Worm (Caenorhabditis elegans) whole organism, L1 larva: Measurements from ENCODE around the gene str-140.

ENCODE experiments used
- C16A3.4 ChIP-seq: fragments of 150-350 bp; optimal IDR thresholded peaks from 2 replicates; lab custom pipeline; 2014; ENCODE audit warnings: missing biosample characterization, missing genetic modification characterization
- aha-1 ChIP-seq: fragments of 150-350 bp; optimal IDR thresholded peaks from 2 replicates; lab custom pipeline; 2014; ENCODE audit warnings: missing biosample characterization, missing genetic modification characterization
- blmp-1 ChIP-seq: fragments of 150-350 bp; optimal IDR thresholded peaks from 2 replicates; lab custom pipeline; 2014; ENCODE audit warnings: missing biosample characterization, missing genetic modification characterization
- fkh-10 ChIP-seq: sonication (generic microtip); optimal IDR thresholded peaks from 2 replicates; lab custom pipeline; 2017; ENCODE audit warnings: missing biosample characterization, missing genetic modification reagents, missing genetic modification characterization
- lin-15B ChIP-seq: fragments of 150-350 bp; sonication (generic microtip); optimal IDR thresholded peaks from 3 replicates; lab custom pipeline; 2014; ENCODE audit warnings: missing biosample characterization, missing genetic modification characterization
- lin-35 ChIP-seq, 2 experiments: fragments of 150-350 bp; optimal IDR thresholded peaks; 2 replicates each; lab custom pipeline; 2014; ENCODE audit warnings: missing biosample characterization in 2 of 2, missing genetic modification characterization in 2 of 2, missing genetic modification reagents in 2 of 2
- nhr-76 ChIP-seq: sonication (generic microtip); optimal IDR thresholded peaks from 2 replicates; lab custom pipeline; 2017; ENCODE audit warnings: missing biosample characterization, missing genetic modification characterization
- skn-1 ChIP-seq: fragments of 150-350 bp; optimal IDR thresholded peaks from 2 replicates; lab custom pipeline; 2014; ENCODE audit warnings: missing biosample characterization, missing genetic modification characterization
- snpc-4 ChIP-seq: fragments of 150-350 bp; optimal IDR thresholded peaks from 2 replicates; lab custom pipeline; 2014; ENCODE audit warnings: missing biosample characterization, missing genetic modification characterization
- swsn-7 ChIP-seq: sonication (generic microtip); optimal IDR thresholded peaks from 2 replicates; lab custom pipeline; 2016; ENCODE audit warnings: missing genetic modification characterization, missing compliant biosample characterization
- unc-62 ChIP-seq: fragments of 150-350 bp; optimal IDR thresholded peaks from 2 replicates; lab custom pipeline; 2014; ENCODE audit warnings: missing biosample characterization, missing genetic modification reagents, missing genetic modification characterization
- ztf-11 ChIP-seq, 2 experiments: sonication (generic microtip); optimal IDR thresholded peaks; 2 replicates each; lab custom pipeline; 2016 to 2017; ENCODE audit warnings: missing genetic modification characterization in 2 of 2, missing biosample characterization in 1 of 2, missing compliant biosample characterization in 1 of 2

ce11 chrV:8098239-8098638 lies 30.5 kb upstream of the str-140 start, which contains the start of gene str-145:
- TF ChIP-seq skn-1 (tag; lab: Kevin White, UChicago), result no peak
- TF ChIP-seq lin-35 (GFP tag; optimal IDR thresholded peaks at IDR 0.05; lab: Kevin White, UChicago), result no peak
- no peak for TF ChIP-seq nhr-76
- no peak for TF ChIP-seq lin-15B
- TF ChIP-seq aha-1 (tag; lab: Kevin White, UChicago), result no peak
- no peak for TF ChIP-seq unc-62 (GFP tag; lab: Kevin White, UChicago)
- TF ChIP-seq ztf-11 (tag; optimal IDR thresholded peaks at IDR 0.05; lab: Kevin White, UChicago), result no peak
- TF ChIP-seq swsn-7 (tag; lab: Kevin White, UChicago), result no peak
- no peak for TF ChIP-seq blmp-1 (tag; lab: Kevin White, UChicago)
- TF ChIP-seq snpc-4 (tag; lab: Kevin White, UChicago), result no peak
- no peak for TF ChIP-seq fkh-10
- no peak for TF ChIP-seq C16A3.4 (tag; lab: Kevin White, UChicago)
